Fruit fly (Drosophila melanogaster): Measurements from ENCODE around the gene trh.
A peak's percentile ranks its signal among the peaks of the same experiment; 100 is the strongest.

The trh gene

dm6 chr3L:347641-348405 is 44.6 kb downstream of the trh start (continued):
- TF ChIP-seq Doc3 (GFP tag; IDR thresholded peaks at IDR 0.05; ENCODE audit: partially characterized antibody) (no peak), Atf6 (GFP tag; IDR thresholded peaks at IDR 0.05) (peak; percentile 30; the same call in 1 of the 2 replicates), CG3995 (GFP tag; optimal IDR thresholded peaks at IDR 0.05) (no peak), sim (GFP tag; IDR thresholded peaks at IDR 0.05) (0 out of 2 replicates have a peak, but pooled peaks have one; percentile 53), Dbx (GFP tag; IDR thresholded peaks at IDR 0.05) (no peak), Dref (GFP tag; IDR thresholded peaks at IDR 0.05) (no peak), CG2202 (tag; optimal IDR thresholded peaks at IDR 0.05) (peak; percentile 71), CG12071 (GFP tag; optimal IDR thresholded peaks at IDR 0.05) (peak; percentile 60), CG15601 (tag; optimal IDR thresholded peaks at IDR 0.05) (peak; percentile 81), Hr3 (GFP tag; optimal IDR thresholded peaks at IDR 0.05) (peak; percentile 69), CG18764 (GFP tag; optimal IDR thresholded peaks at IDR 0.05) (peak; percentile 61), eve (GFP tag; optimal IDR thresholded peaks at IDR 0.05) (no peak), dpn (GFP tag; optimal IDR thresholded peaks at IDR 0.05) (peak; percentile 66 to 80), CkIIα-i1 (GFP tag; IDR thresholded peaks at IDR 0.05) (no peak), otp (GFP tag; IDR thresholded peaks at IDR 0.05) (no peak; the same call in 1 of the 3 replicates), fd102C (GFP tag; optimal IDR thresholded peaks at IDR 0.05) (no peak), Drgx (GFP tag; IDR thresholded peaks at IDR 0.05) (peak; percentile 87), CG14050 (GFP tag; IDR thresholded peaks at IDR 0.05) (peak; percentile 53; the same call in 2 of the 3 replicates), tup (GFP tag; optimal IDR thresholded peaks at IDR 0.05) (no peak), D19B (GFP tag; optimal IDR thresholded peaks at IDR 0.05) (no peak), CG3847 (GFP tag; IDR thresholded peaks at IDR 0.05) (0 out of 2 replicates have a peak, but pooled peaks have one; percentile 35), CG4730 (GFP tag; IDR thresholded peaks at IDR 0.05) (0 out of 2 replicates have a peak, but pooled peaks have one; percentile 11), CG16813 (GFP tag; IDR thresholded peaks at IDR 0.05; ENCODE audit: partially characterized antibody) (no peak), trem (tag; optimal IDR thresholded peaks at IDR 0.05) (peak; percentile 61), CG17568 (GFP tag; optimal IDR thresholded peaks at IDR 0.05) (peak; percentile 34), NC2α (GFP tag; optimal IDR thresholded peaks at IDR 0.05) (no peak), so (GFP tag; IDR thresholded peaks at IDR 0.05) (peak; percentile 27; the same call in 1 of the 3 replicates), crc (GFP tag; optimal IDR thresholded peaks at IDR 0.05) (peak; percentile 13), Deaf1 (tag; optimal IDR thresholded peaks at IDR 0.05) (peak; percentile 9), gcm (GFP tag; optimal IDR thresholded peaks at IDR 0.05) (peak; percentile 68), CG2678 (tag; optimal IDR thresholded peaks at IDR 0.05) (peak; percentile 71), dati (GFP tag; IDR thresholded peaks at IDR 0.05) (peak; percentile 73), Atf-2 (GFP tag; optimal IDR thresholded peaks at IDR 0.05) (peak; percentile 67), repo (GFP tag; optimal IDR thresholded peaks at IDR 0.05) (peak; percentile 62), CG11504 (tag; optimal IDR thresholded peaks at IDR 0.05) (peak; percentile 75), tgo (GFP tag; IDR thresholded peaks at IDR 0.05) (peak; percentile 66), Tbp (GFP tag; optimal IDR thresholded peaks at IDR 0.05) (no peak), CG10979 (tag; optimal IDR thresholded peaks at IDR 0.05) (peak; percentile 86), Eip74EF (GFP tag; optimal IDR thresholded peaks at IDR 0.05) (peak in 1 of 2 experiments; percentile 54), nerfin-2 (GFP tag; IDR thresholded peaks at IDR 0.05; ENCODE audit: partially characterized antibody) (no peak), CG11456 (GFP tag; IDR thresholded peaks at IDR 0.05) (no peak), Dfd (GFP tag; optimal IDR thresholded peaks at IDR 0.05) (no peak), tap (tag; optimal IDR thresholded peaks at IDR 0.05) (peak; percentile 62), ci (GFP tag; IDR thresholded peaks at IDR 0.05) (peak; percentile 92), sob (GFP tag; IDR thresholded peaks at IDR 0.05) (peak; percentile 40; the same call in 1 of the 2 replicates), gt (GFP tag; IDR thresholded peaks at IDR 0.05) (peak; percentile 24; the same call in 1 of the 2 replicates), D19A (tag; optimal IDR thresholded peaks at IDR 0.05) (peak; percentile 71), ewg (GFP tag; optimal IDR thresholded peaks at IDR 0.05) (peak; percentile 57), CG9932 (GFP tag; IDR thresholded peaks at IDR 0.05) (peak; percentile 6; the same call in 1 of the 2 replicates)
